Worm (Caenorhabditis elegans) whole organism, L1 larva: ENCODE data around the gene C09B8.3.

Experiments used
- Y116A8C.19 ChIP-seq: sonication (generic microtip); optimal IDR thresholded peaks from 2 replicates; lab custom pipeline; 2016; ENCODE audit warnings: missing compliant biosample characterization, missing genetic modification characterization, borderline replicate concordance
- fos-1 ChIP-seq: fragments of 150-350 bp; optimal IDR thresholded peaks from 2 replicates; lab custom pipeline; 2014; ENCODE audit warnings: missing biosample characterization, missing genetic modification characterization
- lin-35 ChIP-seq, 2 experiments: fragments of 150-350 bp; optimal IDR thresholded peaks; 2 replicates each; lab custom pipeline; 2014; ENCODE audit warnings: missing biosample characterization in 2 of 2, missing genetic modification characterization in 2 of 2, missing genetic modification reagents in 2 of 2

DNA sequence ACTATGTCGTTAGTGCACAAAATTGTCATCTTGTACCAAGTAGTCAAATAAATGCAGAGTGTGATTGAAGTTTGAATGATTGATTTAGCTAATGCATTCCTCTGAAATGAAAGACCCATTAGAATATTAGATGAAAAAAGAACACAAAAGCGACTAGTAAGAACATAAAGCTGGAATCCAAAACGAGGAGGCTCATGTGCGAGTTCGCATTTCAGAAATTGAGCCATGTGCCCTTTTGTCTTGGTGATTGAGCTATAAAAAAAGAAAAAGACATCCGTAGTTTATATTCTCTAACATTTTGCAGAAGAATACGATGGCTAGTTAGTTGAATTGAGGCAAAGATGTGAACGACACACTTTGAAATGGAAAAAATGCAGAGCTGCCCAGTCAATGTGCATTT is 9.0 kb downstream of the C09B8.3 start, which contains the start of gene F22F4.4:
- no peak for TF ChIP-seq fos-1 (tag; lab: Kevin White, UChicago)
- TF ChIP-seq Y116A8C.19, result no peak
- no peak for TF ChIP-seq lin-35 (GFP tag; optimal IDR thresholded peaks at IDR 0.05; lab: Kevin White, UChicago)
